Fruit fly (Drosophila melanogaster) S2 (cell line): ENCODE results near the gene Cyp4e3.

Experiments used
- CG8478 ChIP-seq: fragments of >200 bp; optimal IDR thresholded peaks from 2 replicates; lab custom pipeline; 2018
- CTCF ChIP-seq, 2 experiments: fragments of >200 bp; optimal IDR thresholded peaks; 2 replicates each; lab custom pipeline; 2018

DNA sequence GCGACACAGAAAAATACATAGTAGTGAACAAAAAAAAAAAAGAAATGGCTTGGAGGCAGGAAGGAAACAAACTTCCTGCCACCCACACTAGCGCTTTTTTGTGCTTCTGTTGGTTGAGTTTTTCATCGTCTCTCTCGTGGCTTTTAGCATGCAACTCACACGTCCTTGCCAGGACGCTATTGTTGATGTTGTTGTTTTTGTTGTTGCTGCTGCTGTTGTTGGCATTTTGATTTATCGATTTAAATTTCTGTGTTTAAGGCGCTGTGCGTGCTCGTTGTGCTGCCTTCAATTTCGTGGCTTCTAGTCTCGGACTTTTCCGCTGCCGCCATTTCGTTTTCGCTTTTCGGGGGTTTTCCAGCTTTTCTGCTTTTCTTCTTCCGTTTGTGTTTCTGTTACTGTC is 10.2 kb downstream of the Cyp4e3 start:
- TF ChIP-seq CG8478 (lab: Kevin White, UChicago) = no peak
- no peak for TF ChIP-seq CTCF (optimal IDR thresholded peaks at IDR 0.05; lab: Kevin White, UChicago)
